Worm (Caenorhabditis elegans): ENCODE measurements around the gene pat-3.

DNA sequence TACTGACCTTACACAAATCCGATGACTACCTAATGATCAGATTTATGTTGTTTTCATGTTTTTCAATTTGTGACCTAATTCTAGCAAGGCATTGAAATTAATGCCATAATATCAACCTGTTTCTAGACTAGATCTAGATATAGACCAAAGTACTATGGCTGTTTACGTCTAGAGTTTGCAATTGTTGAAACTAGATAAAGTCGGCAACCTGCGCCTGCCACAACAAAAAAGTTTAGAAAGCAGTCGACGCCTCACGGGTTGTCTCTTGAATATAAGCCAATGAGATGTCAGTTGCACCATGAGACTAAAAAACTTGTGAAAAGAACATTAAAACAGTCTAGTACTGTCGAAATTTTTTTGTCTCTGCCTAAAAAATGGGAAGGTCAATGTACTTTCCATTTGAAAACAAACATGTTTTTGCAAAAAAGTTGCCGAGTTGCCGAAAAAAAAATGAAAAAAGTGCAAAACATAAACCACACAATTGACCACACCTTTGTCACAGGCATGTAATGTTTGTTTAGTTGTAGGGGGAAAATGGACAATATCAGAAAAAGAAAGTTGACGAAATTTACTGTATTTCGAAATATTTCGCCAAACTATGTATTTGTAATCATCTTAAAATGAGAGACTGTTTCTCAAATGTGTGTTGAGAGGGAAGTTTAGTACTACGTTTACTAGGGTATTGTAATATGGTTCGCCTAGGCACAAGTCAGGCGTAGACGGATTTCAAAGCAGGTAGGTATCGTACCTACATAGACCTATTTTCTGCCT is 34.8 kb downstream of the pat-3 start:
- TF ChIP-seq dao-5 (tag; optimal IDR thresholded peaks at IDR 0.05): no peak
- no peak for TF ChIP-seq him-1 (tag; optimal IDR thresholded peaks at IDR 0.05)
